Fruit fly (Drosophila melanogaster): Measurements from ENCODE around the gene tos.

- TF ChIP-seq toe (GFP tag; optimal IDR thresholded peaks at IDR 0.05) = no peak
- no peak for TF ChIP-seq CG14711 (tag; optimal IDR thresholded peaks at IDR 0.05)
- no peak for TF ChIP-seq kay (GFP tag; ENCODE audit: borderline replicate concordance)
- TF ChIP-seq CG5204 (GFP tag; optimal IDR thresholded peaks at IDR 0.05) = no peak
- no peak for TF ChIP-seq CG7045 (GFP tag; optimal IDR thresholded peaks at IDR 0.05)
- TF ChIP-seq CG12768 (GFP tag; optimal IDR thresholded peaks at IDR 0.05) = no peak
- TF ChIP-seq ovo (GFP tag; optimal IDR thresholded peaks at IDR 0.05) = no peak
Measured at dm6 chr2L:18717365-18718011, 35.6 kb upstream of the tos start.
